Fruit fly (Drosophila melanogaster) whole organism, embryonic: ENCODE data around the gene CG15152.

ENCODE experiments used
- Ada2b ChIP-seq: fragments of 200-800 bp; sonication (Bioruptor generic); IDR thresholded peaks from 2 replicates; pipeline ENCODE4 v1.3.6; 2022; ENCODE audit warnings: missing biosample characterization, missing genetic modification characterization
- CG13123 ChIP-seq: fragments of 200-800 bp; sonication (Bioruptor generic); optimal IDR thresholded peaks from 2 replicates; lab custom pipeline; 2016; ENCODE audit warnings: missing biosample characterization, missing genetic modification characterization
- CG13624 ChIP-seq: fragments of 200-800 bp; sonication (Bioruptor generic); optimal IDR thresholded peaks from 2 replicates; lab custom pipeline; 2016; ENCODE audit warnings: missing biosample characterization, missing genetic modification characterization
- CG13894 ChIP-seq: fragments of 200-800 bp; sonication (Bioruptor generic); optimal IDR thresholded peaks from 3 replicates; lab custom pipeline; 2018; ENCODE audit warnings: missing biosample characterization, mild to moderate bottlenecking, missing genetic modification characterization, moderate library complexity
- CG14050 ChIP-seq: fragments of 200-800 bp; sonication (Bioruptor generic); IDR thresholded peaks from 3 replicates; pipeline ENCODE4 v1.3.6; 2022; ENCODE audit warnings: missing biosample characterization, missing genetic modification characterization
- CG1529 ChIP-seq: fragments of 200-800 bp; sonication (Bioruptor generic); optimal IDR thresholded peaks from 3 replicates; lab custom pipeline; 2018; ENCODE audit warnings: missing biosample characterization, missing genetic modification characterization
- CG16815 ChIP-seq: fragments of 200-800 bp; sonication (Bioruptor generic); optimal IDR thresholded peaks from 3 replicates; lab custom pipeline; 2017; ENCODE audit warnings: missing biosample characterization, mild to moderate bottlenecking, missing genetic modification characterization
- CG17328 ChIP-seq: fragments of 200-800 bp; sonication (Bioruptor generic); IDR thresholded peaks from 2 replicates; pipeline ENCODE4 v1.3.6; 2022; ENCODE audit warnings: missing biosample characterization, missing genetic modification characterization
- CG17802 ChIP-seq: fragments of 200-800 bp; sonication (Bioruptor generic); optimal IDR thresholded peaks from 2 replicates; lab custom pipeline; 2018; ENCODE audit warnings: missing biosample characterization, mild to moderate bottlenecking, missing genetic modification characterization, moderate library complexity
- CG18262 ChIP-seq: fragments of 200-800 bp; optimal IDR thresholded peaks from 3 replicates; lab custom pipeline; 2019; ENCODE audit warnings: missing biosample characterization, mild to moderate bottlenecking, missing genetic modification characterization, moderate library complexity
- CG33557 ChIP-seq: fragments of 200-800 bp; sonication (Bioruptor generic); optimal IDR thresholded peaks from 2 replicates; lab custom pipeline; 2019; ENCODE audit warnings: missing biosample characterization, mild to moderate bottlenecking, missing genetic modification characterization, moderate library complexity
- CG4328 ChIP-seq: fragments of 200-800 bp; sonication (Bioruptor generic); optimal IDR thresholded peaks from 3 replicates; lab custom pipeline; 2017; ENCODE audit warnings: missing biosample characterization, missing genetic modification reagents, missing genetic modification characterization
- CG43689 ChIP-seq: fragments of 200-800 bp; sonication (Bioruptor generic); IDR thresholded peaks from 2 replicates; pipeline ENCODE4 v1.3.6; 2022; ENCODE audit warnings: missing biosample characterization, missing genetic modification characterization
- CG5953 ChIP-seq: fragments of 200-800 bp; sonication (Bioruptor generic); IDR thresholded peaks from 2 replicates; pipeline ENCODE4 v1.3.6; 2022; ENCODE audit warnings: missing biosample characterization, missing genetic modification characterization
- CG7963 ChIP-seq: fragments of 200-800 bp; sonication (Bioruptor generic); IDR thresholded peaks from 3 replicates; pipeline ENCODE4 v1.3.6; 2022; ENCODE audit warnings: missing biosample characterization, missing genetic modification characterization; ENCODE audit not compliant: partially characterized antibody
- CG8089 ChIP-seq: fragments of 200-800 bp; sonication (Bioruptor generic); optimal IDR thresholded peaks from 3 replicates; lab custom pipeline; 2016; ENCODE audit warnings: missing biosample characterization, missing genetic modification characterization
- CG8924 ChIP-seq: fragments of 200-800 bp; optimal IDR thresholded peaks from 3 replicates; lab custom pipeline; 2019; ENCODE audit warnings: missing biosample characterization, mild to moderate bottlenecking, missing genetic modification characterization, moderate library complexity
- CG9817 ChIP-seq: fragments of 200-800 bp; sonication (Bioruptor generic); optimal IDR thresholded peaks from 2 replicates; lab custom pipeline; 2018; ENCODE audit warnings: missing biosample characterization, mild to moderate bottlenecking, missing genetic modification characterization, moderate library complexity
- D19B ChIP-seq: fragments of 200-800 bp; sonication (Bioruptor generic); optimal IDR thresholded peaks from 2 replicates; lab custom pipeline; 2017; ENCODE audit warnings: missing biosample characterization, mild to moderate bottlenecking, missing genetic modification characterization
- Deaf1 ChIP-seq: fragments of 200-800 bp; optimal IDR thresholded peaks from 3 replicates; lab custom pipeline; 2019; ENCODE audit warnings: missing biosample characterization, mild to moderate bottlenecking, missing genetic modification characterization, moderate library complexity
- Elba2 ChIP-seq: fragments of 200-800 bp; sonication (Bioruptor generic); optimal IDR thresholded peaks from 3 replicates; lab custom pipeline; 2016; ENCODE audit warnings: missing biosample characterization, missing genetic modification characterization
- Fer1 ChIP-seq: fragments of 200-800 bp; sonication (Bioruptor generic); optimal IDR thresholded peaks from 2 replicates; lab custom pipeline; 2017; ENCODE audit warnings: missing biosample characterization, mild to moderate bottlenecking, missing genetic modification characterization
- Hr3 ChIP-seq: fragments of 200-800 bp; sonication (Bioruptor generic); optimal IDR thresholded peaks from 3 replicates; lab custom pipeline; 2016; ENCODE audit warnings: missing biosample characterization, missing genetic modification characterization
- Hsf ChIP-seq: fragments of 200-800 bp; sonication (Bioruptor generic); optimal IDR thresholded peaks from 3 replicates; lab custom pipeline; 2016; ENCODE audit warnings: missing biosample characterization, missing genetic modification characterization
- MESR4 ChIP-seq: fragments of 200-800 bp; sonication (Bioruptor generic); optimal IDR thresholded peaks from 2 replicates; lab custom pipeline; 2018; ENCODE audit warnings: missing biosample characterization, mild to moderate bottlenecking, missing genetic modification characterization, moderate library complexity
- Mes4 ChIP-seq: fragments of 200-800 bp; sonication (Bioruptor generic); optimal IDR thresholded peaks from 2 replicates; lab custom pipeline; 2016; ENCODE audit warnings: missing biosample characterization, missing genetic modification characterization
- Myb ChIP-seq: fragments of 200-800 bp; sonication (Bioruptor generic); optimal IDR thresholded peaks from 2 replicates; lab custom pipeline; 2016; ENCODE audit warnings: missing biosample characterization, missing genetic modification characterization
- Nf-YA ChIP-seq: fragments of 200-800 bp; sonication (Bioruptor generic); IDR thresholded peaks from 2 replicates; pipeline ENCODE4 v1.3.6; 2022; ENCODE audit warnings: missing biosample characterization, missing genetic modification characterization
- Rx ChIP-seq: fragments of 200-800 bp; sonication (Bioruptor generic); IDR thresholded peaks from 2 replicates; pipeline ENCODE4 v1.3.6; 2022; ENCODE audit warnings: missing biosample characterization, missing genetic modification characterization
- TFAM ChIP-seq: fragments of 200-800 bp; sonication (Bioruptor generic); optimal IDR thresholded peaks from 2 replicates; lab custom pipeline; 2017; ENCODE audit warnings: missing biosample characterization, missing genetic modification characterization, inconsistent platforms
- Trl ChIP-seq, 3 experiments: fragments of >200 bp in 2 of 3; fragments of 200-800 bp in 1 of 3; sonication (Bioruptor generic) in 1 of 3; optimal IDR thresholded peaks; 2 replicates in 1 of 3; 3 replicates in 2 of 3; lab custom pipeline; 2016 to 2017; ENCODE audit warnings: missing biosample characterization in 1 of 3, missing genetic modification characterization in 1 of 3
- Usf ChIP-seq: fragments of 200-800 bp; sonication (Bioruptor generic); optimal IDR thresholded peaks from 2 replicates; lab custom pipeline; 2017; ENCODE audit warnings: missing genotype, missing biosample characterization, missing genetic modification characterization
- bcd ChIP-seq: fragments of 200-800 bp; sonication (Bioruptor generic); optimal IDR thresholded peaks from 2 replicates; lab custom pipeline; 2017; ENCODE audit warnings: missing biosample characterization, mild to moderate bottlenecking, missing genetic modification characterization
- dpn ChIP-seq, 2 experiments: fragments of 200-800 bp; sonication (Bioruptor generic); optimal IDR thresholded peaks; 3 replicates each; lab custom pipeline; 2016; ENCODE audit warnings: missing biosample characterization in 2 of 2, missing genetic modification characterization in 2 of 2
- eve ChIP-seq, 2 experiments: fragments of >200 bp; optimal IDR thresholded peaks; 2 replicates each; lab custom pipeline; 2017; ENCODE audit warnings: missing biosample characterization in 2 of 2, missing genetic modification characterization in 2 of 2
- h ChIP-seq: fragments of >200 bp; optimal IDR thresholded peaks from 2 replicates; lab custom pipeline; 2017
- lov ChIP-seq, 2 experiments: fragments of 200-800 bp in 1 of 2; fragments of >200 bp in 1 of 2; sonication (Bioruptor generic) in 1 of 2; IDR thresholded peaks in 1 of 2; optimal IDR thresholded peaks in 1 of 2; 2 replicates in 1 of 2; 3 replicates in 1 of 2; pipeline versions ENCODE4 v1.3.6 to Lab custom; 2017 to 2022; ENCODE audit warnings: missing biosample characterization in 1 of 2, missing genetic modification characterization in 1 of 2
- otp ChIP-seq: fragments of 200-800 bp; sonication (Bioruptor generic); IDR thresholded peaks from 3 replicates; pipeline ENCODE4, ENCODE4 v1.3.6; 2022; ENCODE audit warnings: missing biosample characterization, missing genetic modification characterization
- rib ChIP-seq: fragments of 200-800 bp; sonication (Bioruptor generic); IDR thresholded peaks from 2 replicates; pipeline ENCODE4 v1.3.6; 2022; ENCODE audit warnings: missing biosample characterization, missing genetic modification characterization
- row ChIP-seq: fragments of 200-800 bp; sonication (Bioruptor generic); IDR thresholded peaks from 3 replicates; pipeline ENCODE4 v1.3.6; 2022; ENCODE audit warnings: missing biosample characterization, missing genetic modification characterization
- sens ChIP-seq: fragments of 200-800 bp; sonication (Bioruptor generic); peaks from one replicate; lab custom pipeline; 2016; ENCODE audit warnings: missing biosample characterization, missing genetic modification characterization
- sisA ChIP-seq: fragments of 200-800 bp; sonication (Bioruptor generic); IDR thresholded peaks from 2 replicates; pipeline ENCODE4 v1.3.6; 2022; ENCODE audit warnings: missing biosample characterization, missing genetic modification characterization
- sob ChIP-seq: fragments of 200-800 bp; sonication (Bioruptor generic); IDR thresholded peaks from 2 replicates; pipeline ENCODE4 v1.3.6; 2022; ENCODE audit warnings: missing biosample characterization, missing genetic modification characterization
- sqz ChIP-seq: fragments of 200-800 bp; sonication (Bioruptor generic); optimal IDR thresholded peaks from 3 replicates; lab custom pipeline; 2018; ENCODE audit warnings: missing biosample characterization, mild to moderate bottlenecking, missing genetic modification characterization
- ttk ChIP-seq: fragments of 200-800 bp; sonication (Bioruptor generic); IDR thresholded peaks from 2 replicates; pipeline ENCODE4 v2.1.2; 2022; ENCODE audit warnings: missing biosample characterization, missing genetic modification characterization
- tup ChIP-seq: fragments of 200-800 bp; sonication (Bioruptor generic); optimal IDR thresholded peaks from 2 replicates; lab custom pipeline; 2016; ENCODE audit warnings: missing biosample characterization, mild to moderate bottlenecking, missing genetic modification characterization, moderate library complexity
- usp ChIP-seq: fragments of >200 bp; optimal IDR thresholded peaks from 2 replicates; lab custom pipeline; 2017; ENCODE audit warnings: missing biosample characterization, missing genetic modification characterization
- vfl ChIP-seq: fragments of 200-800 bp; sonication (Bioruptor generic); optimal IDR thresholded peaks from 2 replicates; lab custom pipeline; 2016; ENCODE audit warnings: missing biosample characterization, missing genetic modification characterization
- wdn ChIP-seq: fragments of 200-800 bp; sonication (Bioruptor generic); IDR thresholded peaks from 2 replicates; pipeline ENCODE4 v1.3.6; 2022; ENCODE audit warnings: missing biosample characterization, missing genetic modification characterization

CG15152 gene

dm6 chr2L:18150393-18151133, 36.2 kb downstream of the CG15152 start (continued):
- no peak for TF ChIP-seq MESR4 (GFP tag; lab: Kevin White, UChicago)
- peak; percentile 42 for TF ChIP-seq CG16815 (GFP tag; lab: Kevin White, UChicago)
- no peak for TF ChIP-seq CG43689 (GFP tag; lab: Robert Waterston, UW)
- TF ChIP-seq wdn (GFP tag; lab: Robert Waterston, UW) = peak; percentile 47; the same call in 1 of the 2 replicates
- no peak for TF ChIP-seq CG33557 (GFP tag; lab: Kevin White, UChicago)
- peak in 1 of 2 experiments; percentile 7 for TF ChIP-seq Trl (optimal IDR thresholded peaks at IDR 0.05; lab: Kevin White, UChicago)
- no peak for TF ChIP-seq Trl (GFP tag; optimal IDR thresholded peaks at IDR 0.05; lab: Kevin White, UChicago)
- no peak for TF ChIP-seq Nf-YA (GFP tag; lab: Robert Waterston, UW)
- no peak for TF ChIP-seq CG1529 (GFP tag; lab: Kevin White, UChicago)
- no peak for TF ChIP-seq D19B (GFP tag; lab: Kevin White, UChicago)
- no peak for TF ChIP-seq tup
- no peak for TF ChIP-seq Elba2 (GFP tag; lab: Kevin White, UChicago)
- no peak for TF ChIP-seq lov (optimal IDR thresholded peaks at IDR 0.05; lab: Kevin White, UChicago)
- TF ChIP-seq lov (GFP tag; IDR thresholded peaks at IDR 0.05; lab: Robert Waterston, UW) = no peak
- peak; percentile 5 for TF ChIP-seq bcd (GFP tag; lab: Kevin White, UChicago)
- TF ChIP-seq sens = peak; percentile 78
- TF ChIP-seq CG13624 (GFP tag; lab: Kevin White, UChicago) = no peak
- no peak for TF ChIP-seq CG14050
- no peak for TF ChIP-seq CG7963 (GFP tag; lab: Robert Waterston, UW)
- no peak for TF ChIP-seq CG13123 (GFP tag; lab: Kevin White, UChicago)
- peak; percentile 53; the same call in 1 of the 2 replicates for TF ChIP-seq CG17328 (GFP tag; lab: Robert Waterston, UW)
- TF ChIP-seq dpn (GFP tag; optimal IDR thresholded peaks at IDR 0.05; lab: Kevin White, UChicago) = peak; percentile 8 to 41
- no peak for TF ChIP-seq sqz
- TF ChIP-seq ttk (GFP tag; lab: Robert Waterston, UW) = peak; percentile 17; the same call in 1 of the 2 replicates
- TF ChIP-seq otp (GFP tag; lab: Robert Waterston, UW) = no peak; the same call in 2 of the 3 replicates
- peak; percentile 19 for TF ChIP-seq CG13894
- no peak for TF ChIP-seq CG4328 (GFP tag; lab: Kevin White, UChicago)
- TF ChIP-seq CG18262 (tag; lab: Kevin White, UChicago) = no peak
- TF ChIP-seq CG8924 (tag; lab: Kevin White, UChicago) = no peak
- peak; percentile 57; the same call in 1 of the 2 replicates for TF ChIP-seq sisA (GFP tag; lab: Robert Waterston, UW)
- TF ChIP-seq h (lab: Kevin White, UChicago) = no peak
- peak; percentile 46 for TF ChIP-seq sob (GFP tag; lab: Robert Waterston, UW)
- no peak for TF ChIP-seq vfl (GFP tag; lab: Kevin White, UChicago)
- TF ChIP-seq Hr3 (GFP tag; lab: Kevin White, UChicago) = peak; percentile 10
- TF ChIP-seq CG17802 (tag; lab: Kevin White, UChicago) = no peak
- TF ChIP-seq usp (GFP tag; lab: Kevin White, UChicago) = no peak
- TF ChIP-seq Mes4 (GFP tag; lab: Kevin White, UChicago) = no peak
- TF ChIP-seq rib (GFP tag; lab: Robert Waterston, UW) = peak; percentile 38; the same call in 1 of the 2 replicates
- TF ChIP-seq eve (GFP tag; optimal IDR thresholded peaks at IDR 0.05; lab: Kevin White, UChicago) = no peak
- 0 out of 2 replicates have a peak, but pooled peaks have one; percentile 26 for TF ChIP-seq Rx (GFP tag; lab: Robert Waterston, UW)
- no peak for TF ChIP-seq TFAM
- TF ChIP-seq CG8089 (GFP tag; lab: Kevin White, UChicago) = no peak
- TF ChIP-seq Usf = no peak
- no peak for TF ChIP-seq Myb (GFP tag; lab: Kevin White, UChicago)
- TF ChIP-seq row (GFP tag; lab: Robert Waterston, UW) = peak; percentile 61; the same call in 2 of the 3 replicates
- no peak for TF ChIP-seq Hsf (GFP tag; lab: Kevin White, UChicago)
- peak; percentile 48 for TF ChIP-seq CG9817 (tag; lab: Kevin White, UChicago)
- 0 out of 2 replicates have a peak, but pooled peaks have one; percentile 44 for TF ChIP-seq Ada2b (GFP tag; lab: Robert Waterston, UW)
- no peak for TF ChIP-seq Deaf1 (tag; lab: Kevin White, UChicago)
- no peak for TF ChIP-seq Fer1
- no peak for TF ChIP-seq CG5953 (GFP tag; lab: Robert Waterston, UW)
